Fruit fly (Drosophila melanogaster) whole organism, embryonic: Measurements from ENCODE around the gene CG5516.

Source experiments
- Bdp1 ChIP-seq: fragments of 200-800 bp; sonication (Bioruptor generic); optimal IDR thresholded peaks from 3 replicates; lab custom pipeline; 2016; ENCODE audit warnings: missing biosample characterization, missing genetic modification characterization
- CG14014 ChIP-seq: fragments of 200-800 bp; sonication (Bioruptor generic); IDR thresholded peaks from 2 replicates; pipeline ENCODE4 v1.3.6; 2022; ENCODE audit warnings: missing biosample characterization, missing genetic modification characterization
- CG1647 ChIP-seq: fragments of 200-800 bp; sonication (Bioruptor generic); optimal IDR thresholded peaks from 3 replicates; lab custom pipeline; 2016; ENCODE audit warnings: missing biosample characterization, missing genetic modification characterization
- CG16779 ChIP-seq: fragments of 200-800 bp; sonication (Bioruptor generic); IDR thresholded peaks from 2 replicates; pipeline ENCODE4 v1.3.6; 2022; ENCODE audit warnings: missing biosample characterization, missing genetic modification characterization
- CG17385 ChIP-seq: fragments of 200-800 bp; sonication (Bioruptor generic); optimal IDR thresholded peaks from 3 replicates; lab custom pipeline; 2018; ENCODE audit warnings: missing biosample characterization, mild to moderate bottlenecking, missing genetic modification characterization
- CG17568 ChIP-seq: fragments of 200-800 bp; sonication (Bioruptor generic); optimal IDR thresholded peaks from 2 replicates; lab custom pipeline; 2018; ENCODE audit warnings: missing biosample characterization, mild to moderate bottlenecking, missing genetic modification characterization, moderate library complexity
- CG2129 ChIP-seq: fragments of 200-800 bp; sonication (Bioruptor generic); IDR thresholded peaks from 2 replicates; pipeline ENCODE4 v1.3.6; 2022; ENCODE audit warnings: missing biosample characterization, missing genetic modification characterization; ENCODE audit not compliant: partially characterized antibody
- CG30403 ChIP-seq: fragments of 200-800 bp; sonication (Bioruptor generic); optimal IDR thresholded peaks from 3 replicates; lab custom pipeline; 2016; ENCODE audit warnings: missing biosample characterization, missing genetic modification characterization
- CG4282 ChIP-seq: fragments of 200-800 bp; sonication (Bioruptor generic); optimal IDR thresholded peaks from 2 replicates; lab custom pipeline; 2016; ENCODE audit warnings: missing biosample characterization, missing genetic modification characterization
- CG6254 ChIP-seq: fragments of 200-800 bp; sonication (Bioruptor generic); optimal IDR thresholded peaks from 3 replicates; lab custom pipeline; 2017; ENCODE audit warnings: mild to moderate bottlenecking, missing biosample characterization, missing genetic modification reagents, missing genetic modification characterization
- CG6683 ChIP-seq: fragments of 200-800 bp; sonication (Bioruptor generic); optimal IDR thresholded peaks from 2 replicates; lab custom pipeline; 2017; ENCODE audit warnings: missing biosample characterization, mild to moderate bottlenecking, missing genetic modification characterization, missing genetic modification reagents
- CG6689 ChIP-seq: fragments of 200-800 bp; sonication (Bioruptor generic); IDR thresholded peaks from 2 replicates; pipeline ENCODE4 v1.3.6; 2022; ENCODE audit warnings: missing biosample characterization, missing genetic modification characterization
- CG8089 ChIP-seq: fragments of 200-800 bp; sonication (Bioruptor generic); optimal IDR thresholded peaks from 3 replicates; lab custom pipeline; 2016; ENCODE audit warnings: missing biosample characterization, missing genetic modification characterization
- CHES-1-like ChIP-seq: fragments of 200-800 bp; sonication (Bioruptor generic); optimal IDR thresholded peaks from 2 replicates; lab custom pipeline; 2016; ENCODE audit warnings: missing biosample characterization, missing genetic modification characterization
- CTCF ChIP-seq: fragments of 200-800 bp; sonication (Bioruptor generic); optimal IDR thresholded peaks from 2 replicates; lab custom pipeline; 2017; ENCODE audit warnings: missing biosample characterization, mild to moderate bottlenecking, missing genetic modification characterization, moderate library complexity
- D ChIP-seq, 2 experiments: fragments of 200-800 bp in 1 of 2; fragments of >200 bp in 1 of 2; sonication (Bioruptor generic) in 1 of 2; optimal IDR thresholded peaks; 2 replicates in 1 of 2; 3 replicates in 1 of 2; lab custom pipeline; 2017; ENCODE audit warnings: mild to moderate bottlenecking in 1 of 2, missing biosample characterization in 1 of 2, missing genetic modification characterization in 1 of 2, missing genetic modification reagents in 1 of 2
- D19A ChIP-seq: fragments of 200-800 bp; optimal IDR thresholded peaks from 3 replicates; lab custom pipeline; 2019; ENCODE audit warnings: missing biosample characterization, mild to moderate bottlenecking, missing genetic modification characterization, moderate library complexity
- Ets65A ChIP-seq: fragments of 200-800 bp; sonication (Bioruptor generic); peaks from one replicate; lab custom pipeline; 2016; ENCODE audit warnings: missing biosample characterization, missing genetic modification characterization
- Fer1 ChIP-seq: fragments of 200-800 bp; sonication (Bioruptor generic); optimal IDR thresholded peaks from 2 replicates; lab custom pipeline; 2017; ENCODE audit warnings: missing biosample characterization, mild to moderate bottlenecking, missing genetic modification characterization
- H15 ChIP-seq: fragments of 200-800 bp; sonication (Bioruptor generic); IDR thresholded peaks from 3 replicates; pipeline ENCODE4 v1.3.6; 2022; ENCODE audit warnings: missing biosample characterization, missing genetic modification characterization
- H2.0 ChIP-seq: fragments of 200-800 bp; sonication (Bioruptor generic); IDR thresholded peaks from 2 replicates; pipeline ENCODE4 v1.3.6; 2022; ENCODE audit warnings: missing biosample characterization, missing genetic modification characterization
- MESR4 ChIP-seq: fragments of 200-800 bp; sonication (Bioruptor generic); optimal IDR thresholded peaks from 2 replicates; lab custom pipeline; 2018; ENCODE audit warnings: missing biosample characterization, mild to moderate bottlenecking, missing genetic modification characterization, moderate library complexity
- Med ChIP-seq: fragments of 200-800 bp; sonication (Bioruptor generic); peaks from one replicate; lab custom pipeline; 2016; ENCODE audit warnings: missing biosample characterization, missing genetic modification characterization, mild to moderate bottlenecking, inconsistent platforms, moderate library complexity
- NFAT ChIP-seq: fragments of 200-800 bp; sonication (Bioruptor generic); IDR thresholded peaks from 2 replicates; pipeline ENCODE4 v1.3.6; 2022; ENCODE audit warnings: missing biosample characterization, missing genetic modification characterization
- Optix ChIP-seq: fragments of 200-800 bp; sonication (Bioruptor generic); IDR thresholded peaks from 3 replicates; pipeline ENCODE4 v1.3.6; 2022; ENCODE audit warnings: missing biosample characterization, missing genetic modification characterization
- Sin3A ChIP-seq: fragments of >200 bp; optimal IDR thresholded peaks from 2 replicates; lab custom pipeline; 2018
- Usf ChIP-seq: fragments of 200-800 bp; sonication (Bioruptor generic); optimal IDR thresholded peaks from 2 replicates; lab custom pipeline; 2017; ENCODE audit warnings: missing genotype, missing biosample characterization, missing genetic modification characterization
- YL-1 ChIP-seq: fragments of 200-800 bp; sonication (Bioruptor generic); optimal IDR thresholded peaks from 3 replicates; lab custom pipeline; 2017; ENCODE audit warnings: missing biosample characterization, mild to moderate bottlenecking, missing genetic modification characterization
- aop ChIP-seq: fragments of 200-800 bp; sonication (Bioruptor generic); IDR thresholded peaks from 2 replicates; pipeline ENCODE4 v1.3.6; 2022; ENCODE audit warnings: missing biosample characterization, missing genetic modification characterization
- bab2 ChIP-seq: fragments of 200-800 bp; sonication (Bioruptor generic); optimal IDR thresholded peaks from 2 replicates; lab custom pipeline; 2016; ENCODE audit warnings: missing biosample characterization, missing genetic modification characterization
- chm ChIP-seq: fragments of 200-800 bp; sonication (Bioruptor generic); IDR thresholded peaks from 2 replicates; pipeline ENCODE4 v1.3.6; 2022; ENCODE audit warnings: missing biosample characterization, missing genetic modification characterization
- dati ChIP-seq: fragments of 200-800 bp; sonication (Bioruptor generic); IDR thresholded peaks from 2 replicates; pipeline ENCODE4 v1.3.6; 2022; ENCODE audit warnings: missing biosample characterization, missing genetic modification characterization
- dysf ChIP-seq: fragments of 200-800 bp; sonication (Bioruptor generic); IDR thresholded peaks from 3 replicates; pipeline ENCODE4 v1.3.6; 2022; ENCODE audit warnings: missing biosample characterization, missing genetic modification characterization
- gcm2 ChIP-seq: fragments of 200-800 bp; sonication (Bioruptor generic); optimal IDR thresholded peaks from 2 replicates; lab custom pipeline; 2016; ENCODE audit warnings: missing biosample characterization, missing genetic modification characterization
- mirr ChIP-seq: fragments of 200-800 bp; sonication (Bioruptor generic); optimal IDR thresholded peaks from 3 replicates; lab custom pipeline; 2018; ENCODE audit warnings: missing biosample characterization, mild to moderate bottlenecking, missing genetic modification characterization
- nom ChIP-seq: fragments of 200-800 bp; sonication (Bioruptor generic); optimal IDR thresholded peaks from 2 replicates; lab custom pipeline; 2017; ENCODE audit warnings: missing biosample characterization, missing genetic modification characterization, mild to moderate bottlenecking, moderate library complexity, missing genetic modification reagents
- odd ChIP-seq: fragments of 200-800 bp; sonication (Bioruptor generic); optimal IDR thresholded peaks from 2 replicates; lab custom pipeline; 2017; ENCODE audit warnings: missing biosample characterization, mild to moderate bottlenecking, missing genetic modification characterization
- onecut ChIP-seq: fragments of 200-800 bp; sonication (Bioruptor generic); IDR thresholded peaks from 2 replicates; pipeline ENCODE4 v1.3.6; 2022; ENCODE audit warnings: missing biosample characterization, missing genetic modification characterization
- pfk ChIP-seq: fragments of 200-800 bp; sonication (Bioruptor generic); optimal IDR thresholded peaks from 2 replicates; lab custom pipeline; 2018; ENCODE audit warnings: missing biosample characterization, mild to moderate bottlenecking, missing genetic modification characterization, moderate library complexity
- phol ChIP-seq: fragments of 200-800 bp; sonication (Bioruptor generic); optimal IDR thresholded peaks from 3 replicates; lab custom pipeline; 2018; ENCODE audit warnings: missing biosample characterization, mild to moderate bottlenecking, missing genetic modification characterization, moderate library complexity
- seq ChIP-seq: fragments of 200-800 bp; sonication (Bioruptor generic); IDR thresholded peaks from 2 replicates; pipeline ENCODE4 v1.3.6; 2022; ENCODE audit warnings: missing biosample characterization, missing genetic modification characterization
- sima ChIP-seq: fragments of 200-800 bp; sonication (Bioruptor generic); optimal IDR thresholded peaks from 2 replicates; lab custom pipeline; 2016; ENCODE audit warnings: missing biosample characterization, missing genetic modification characterization
- sqz ChIP-seq: fragments of 200-800 bp; sonication (Bioruptor generic); optimal IDR thresholded peaks from 3 replicates; lab custom pipeline; 2018; ENCODE audit warnings: missing biosample characterization, mild to moderate bottlenecking, missing genetic modification characterization
- tio ChIP-seq: fragments of 200-800 bp; sonication (Bioruptor generic); optimal IDR thresholded peaks from 2 replicates; lab custom pipeline; 2017; ENCODE audit warnings: missing biosample characterization, missing genetic modification characterization, inconsistent platforms
- trem ChIP-seq: fragments of 200-800 bp; optimal IDR thresholded peaks from 3 replicates; lab custom pipeline; 2019; ENCODE audit warnings: missing biosample characterization, mild to moderate bottlenecking, missing genetic modification characterization, moderate library complexity
- trh ChIP-seq: fragments of 200-800 bp; sonication (Bioruptor generic); optimal IDR thresholded peaks from 2 replicates; lab custom pipeline; 2016; ENCODE audit warnings: missing biosample characterization, missing genetic modification characterization
- ttk ChIP-seq: fragments of 200-800 bp; sonication (Bioruptor generic); IDR thresholded peaks from 2 replicates; pipeline ENCODE4 v2.1.2; 2022; ENCODE audit warnings: missing biosample characterization, missing genetic modification characterization
- vvl ChIP-seq: fragments of 200-800 bp; sonication (Bioruptor generic); IDR thresholded peaks from 2 replicates; pipeline ENCODE4 v1.3.6; 2022; ENCODE audit warnings: missing biosample characterization, missing genetic modification characterization
- wek ChIP-seq: fragments of 200-800 bp; sonication (Bioruptor generic); optimal IDR thresholded peaks from 3 replicates; lab custom pipeline; 2018; ENCODE audit warnings: missing biosample characterization, mild to moderate bottlenecking, missing genetic modification characterization, moderate library complexity
- wor ChIP-seq: fragments of 200-800 bp; sonication (Bioruptor generic); IDR thresholded peaks from 2 replicates; pipeline ENCODE4 v1.3.6; 2022; ENCODE audit warnings: missing biosample characterization, missing genetic modification characterization
- z ChIP-seq: fragments of 200-800 bp; sonication (Bioruptor generic); IDR thresholded peaks from 3 replicates; pipeline ENCODE4 v1.3.6; 2022; ENCODE audit warnings: missing biosample characterization, missing genetic modification characterization

CG5516 gene

DNA sequence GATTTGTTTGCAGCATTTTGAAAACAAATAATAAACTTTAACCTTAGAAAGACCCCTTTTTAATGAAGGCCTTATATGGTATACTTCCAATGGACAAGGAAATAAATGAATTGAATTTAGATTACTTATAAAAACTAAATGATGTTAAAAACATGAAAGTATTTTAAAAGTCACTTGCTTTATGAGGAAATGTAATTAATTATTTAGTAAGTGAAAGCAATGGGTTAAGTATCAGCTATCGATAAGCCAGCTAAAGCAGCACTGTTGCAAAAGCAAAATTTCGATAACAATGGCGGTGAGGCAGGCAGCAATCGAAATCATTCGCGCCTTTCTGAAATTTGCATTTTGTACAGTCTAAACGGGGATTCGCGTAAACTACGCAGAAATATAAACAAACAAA is 1.5 kb downstream of the CG5516 start, which contains the start of the genes CG32856 and Rbf2 (continued):
- TF ChIP-seq aop (GFP tag; lab: Robert Waterston, UW) (no peak), CG2129 (GFP tag; lab: Robert Waterston, UW) (peak; percentile 41), trh (GFP tag; lab: Kevin White, UChicago) (peak; percentile 11), gcm2 (GFP tag; lab: Kevin White, UChicago) (no peak), wor (GFP tag; lab: Robert Waterston, UW) (peak; percentile 62), ttk (GFP tag; lab: Robert Waterston, UW) (no peak), CG1647 (peak; percentile 39), onecut (GFP tag; lab: Robert Waterston, UW) (no peak), pfk (GFP tag; lab: Kevin White, UChicago) (no peak), dati (GFP tag; lab: Robert Waterston, UW) (no peak), H2.0 (GFP tag; lab: Robert Waterston, UW) (peak; percentile 86), CG6683 (GFP tag; lab: Kevin White, UChicago) (no peak), Bdp1 (no peak), Optix (GFP tag; lab: Robert Waterston, UW) (no peak), dysf (GFP tag; lab: Robert Waterston, UW) (no peak; the same call in 2 of the 3 replicates), H15 (no peak), CG16779 (GFP tag; lab: Robert Waterston, UW) (no peak), NFAT (GFP tag; lab: Robert Waterston, UW) (peak; percentile 68; the same call in 1 of the 2 replicates), mirr (GFP tag; lab: Kevin White, UChicago) (no peak), CG8089 (peak; percentile 60), CG17568 (GFP tag; lab: Kevin White, UChicago) (no peak), vvl (peak; percentile 87), trem (tag; lab: Kevin White, UChicago) (peak; percentile 38), Usf (GFP tag; lab: Kevin White, UChicago) (peak; percentile 51), Ets65A (GFP tag; lab: Kevin White, UChicago) (peak; percentile 89), phol (peak; percentile 97), bab2 (peak; percentile 78), YL-1 (GFP tag; lab: Kevin White, UChicago) (peak; percentile 72), chm (GFP tag; lab: Robert Waterston, UW) (no peak), z (no peak), D19A (tag; lab: Kevin White, UChicago) (no peak), CG6689 (GFP tag; lab: Robert Waterston, UW) (no peak), CG30403 (GFP tag; lab: Kevin White, UChicago) (peak; percentile 92), seq (GFP tag; lab: Robert Waterston, UW) (peak; percentile 65; the same call in 1 of the 2 replicates)

dm6 chr3R:15972298-15972978 is 8.8 kb downstream of the CG5516 start, which contains the start of gene mor:
TSS of gene mor (minus strand) at chr3R:15972913.
- TF ChIP-seq CG6254 (GFP tag; lab: Kevin White, UChicago) (peak; percentile 99), Bdp1 (peak; percentile 4), Sin3A (peak; percentile 94), odd (GFP tag; lab: Kevin White, UChicago) (peak; percentile 23), CG14014 (GFP tag; lab: Robert Waterston, UW) (no peak), sqz (GFP tag; lab: Kevin White, UChicago) (peak; percentile 73), CTCF (peak; percentile 38), YL-1 (GFP tag; lab: Kevin White, UChicago) (peak; percentile 35), D (optimal IDR thresholded peaks at IDR 0.05; lab: Kevin White, UChicago) (peak; percentile 9), D (GFP tag; optimal IDR thresholded peaks at IDR 0.05; lab: Kevin White, UChicago) (no peak), phol (peak; percentile 93), CG4282 (GFP tag; lab: Kevin White, UChicago) (no peak), MESR4 (GFP tag; lab: Kevin White, UChicago) (peak; percentile 37), Med (GFP tag; lab: Kevin White, UChicago) (peak; percentile 74), Fer1 (peak; percentile 8), tio (no peak), CHES-1-like (GFP tag; lab: Kevin White, UChicago) (peak; percentile 53), wek (GFP tag; lab: Kevin White, UChicago) (peak; percentile 1), CG17385 (GFP tag; lab: Kevin White, UChicago) (peak; percentile 29), sima (GFP tag; lab: Kevin White, UChicago) (no peak), seq (GFP tag; lab: Robert Waterston, UW) (no peak), nom (GFP tag; lab: Kevin White, UChicago) (peak; percentile 26)
